Fruit fly (Drosophila melanogaster): ENCODE measurements around the gene Jhbp12.

dm6 chr3R:24523578-24523977 is 1.0 kb upstream of the Jhbp12 start, which contains the start of gene CG13622:
- no peak for TF ChIP-seq esn (GFP tag; optimal IDR thresholded peaks at IDR 0.05)
- TF ChIP-seq vri (GFP tag; optimal IDR thresholded peaks at IDR 0.05) = no peak
- TF ChIP-seq acj6 (GFP tag; optimal IDR thresholded peaks at IDR 0.05) = no peak
- no peak for TF ChIP-seq Sox102F (GFP tag; optimal IDR thresholded peaks at IDR 0.05)
